Worm (Caenorhabditis elegans): ENCODE results near the gene madf-11.

The madf-11 gene

DNA sequence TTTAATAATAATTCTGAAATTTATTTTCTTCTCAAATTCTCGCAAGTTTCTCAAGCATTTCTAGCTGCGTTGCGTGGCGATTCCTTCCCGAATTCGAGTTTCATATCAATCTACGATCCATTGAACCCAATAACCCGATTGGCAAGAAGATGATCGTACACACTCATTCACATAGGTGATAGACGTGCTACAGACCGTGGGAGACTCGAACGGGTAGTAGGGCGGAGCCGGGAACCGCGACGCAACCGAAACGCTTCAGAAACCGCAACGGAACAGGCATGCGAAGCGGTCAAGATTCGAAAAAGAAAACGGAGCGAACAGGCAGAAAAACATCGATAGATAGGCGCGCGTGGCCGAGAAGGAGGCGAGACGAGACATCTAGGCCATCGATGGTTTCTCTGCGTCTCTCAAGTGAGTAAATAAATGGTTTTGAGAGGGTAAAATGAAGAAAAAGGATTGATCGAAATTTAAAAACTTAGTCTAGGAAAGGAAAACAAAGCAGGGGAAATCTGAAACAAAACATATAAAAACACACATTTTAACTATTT, at the start of gene madf-11:
Gene madf-11, minus strand, starts transcription at position 51 of the 548 bp plus-strand sequence.
- TF ChIP-seq dao-5 (tag; optimal IDR thresholded peaks at IDR 0.05) (no peak), him-1 (tag; optimal IDR thresholded peaks at IDR 0.05) (no peak), W03F9.2 (tag; optimal IDR thresholded peaks at IDR 0.05) (no peak)

DNA sequence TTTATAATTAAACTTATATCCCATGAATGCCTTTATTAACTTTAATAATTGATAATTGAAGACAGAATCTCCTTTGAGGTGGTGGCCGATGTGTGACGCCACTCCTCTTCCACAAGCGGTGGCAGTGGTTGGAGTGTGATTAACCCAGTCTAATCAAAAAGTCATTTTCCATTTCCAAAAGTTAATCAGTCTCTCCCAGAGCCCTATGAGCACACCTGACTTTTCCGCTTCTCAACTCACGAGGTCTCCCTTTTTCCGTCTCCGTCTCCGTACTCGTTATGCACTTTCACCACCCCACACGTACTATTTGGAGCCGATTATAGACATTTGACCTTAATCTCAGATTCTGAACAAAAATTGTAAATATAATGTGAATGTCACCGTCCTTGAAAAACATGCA, 39.4 kb upstream of the madf-11 start:
- no peak for TF ChIP-seq him-1 (tag; optimal IDR thresholded peaks at IDR 0.05)
- no peak for TF ChIP-seq dao-5 (tag; optimal IDR thresholded peaks at IDR 0.05)
- TF ChIP-seq W03F9.2 (tag; optimal IDR thresholded peaks at IDR 0.05) = no peak

DNA sequence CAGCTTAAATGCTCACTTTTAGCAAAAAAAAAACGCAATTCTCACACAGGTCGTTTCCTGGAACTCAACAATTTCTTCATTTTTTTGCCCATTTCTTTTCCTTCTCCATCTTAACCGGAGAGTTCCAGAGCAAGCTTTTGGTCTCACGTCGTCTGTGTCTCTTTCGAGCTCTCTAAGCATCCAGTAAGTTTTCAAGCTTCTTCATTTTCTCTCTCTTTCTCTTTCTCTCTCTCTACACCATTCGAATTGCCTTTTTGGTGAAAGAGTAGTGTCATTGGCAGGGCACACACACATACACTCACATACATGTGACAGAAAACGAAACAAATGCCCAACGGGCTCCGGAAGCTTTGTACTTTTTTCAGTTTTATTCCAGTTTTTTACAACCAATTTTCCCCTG, 36.6 kb upstream of the madf-11 start:
- TF ChIP-seq dao-5 (tag; optimal IDR thresholded peaks at IDR 0.05) (no peak), W03F9.2 (tag; optimal IDR thresholded peaks at IDR 0.05) (no peak), him-1 (tag; optimal IDR thresholded peaks at IDR 0.05) (no peak)

DNA sequence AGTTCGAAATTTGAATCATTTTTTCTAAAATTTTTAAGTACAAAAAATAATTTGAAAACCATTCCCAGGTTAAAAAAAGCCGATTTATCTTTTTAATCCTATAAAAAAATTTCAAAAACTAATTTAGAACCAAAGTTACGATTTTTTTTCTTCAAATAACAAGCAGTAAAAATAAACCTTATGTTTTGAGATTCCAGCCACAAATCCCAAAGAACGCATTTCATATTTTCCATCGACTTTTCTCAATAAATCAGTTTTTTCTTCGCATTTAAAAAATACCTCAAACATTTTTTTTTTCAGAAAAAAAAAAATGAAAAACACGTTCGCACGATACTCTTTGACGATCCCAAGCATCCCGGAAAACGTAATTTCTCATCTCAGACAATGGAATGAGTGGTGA, 31.9 kb upstream of the madf-11 start, which contains the start of gene ckk-1:
Gene ckk-1, plus strand, starts transcription at position 301 of the 400 bp plus-strand sequence.
- no peak for TF ChIP-seq W03F9.2 (tag; optimal IDR thresholded peaks at IDR 0.05)
- no peak for TF ChIP-seq dao-5 (tag; optimal IDR thresholded peaks at IDR 0.05)

DNA sequence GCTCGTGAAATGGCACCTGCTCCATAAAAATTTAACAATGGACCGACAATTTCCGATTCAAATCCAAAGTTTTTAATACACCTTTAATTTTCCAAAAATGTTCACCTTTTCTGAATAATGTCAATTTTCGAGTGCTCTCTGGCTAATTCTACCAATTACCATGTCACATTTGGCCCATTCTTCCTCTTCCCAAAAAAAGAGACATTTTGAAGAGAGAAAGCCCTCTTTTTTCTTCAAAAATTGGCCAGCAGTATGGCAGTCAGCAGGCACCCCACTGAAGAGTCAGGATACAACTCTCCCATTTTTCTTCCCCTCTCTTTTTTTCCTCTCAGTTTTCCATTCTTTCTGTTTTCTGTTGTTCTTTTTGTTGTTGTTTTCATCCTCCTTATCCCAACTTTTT, 31.2 kb upstream of the madf-11 start:
- TF ChIP-seq W03F9.2 (tag; optimal IDR thresholded peaks at IDR 0.05) (no peak), him-1 (tag; optimal IDR thresholded peaks at IDR 0.05) (no peak), dao-5 (tag; optimal IDR thresholded peaks at IDR 0.05) (no peak)

DNA sequence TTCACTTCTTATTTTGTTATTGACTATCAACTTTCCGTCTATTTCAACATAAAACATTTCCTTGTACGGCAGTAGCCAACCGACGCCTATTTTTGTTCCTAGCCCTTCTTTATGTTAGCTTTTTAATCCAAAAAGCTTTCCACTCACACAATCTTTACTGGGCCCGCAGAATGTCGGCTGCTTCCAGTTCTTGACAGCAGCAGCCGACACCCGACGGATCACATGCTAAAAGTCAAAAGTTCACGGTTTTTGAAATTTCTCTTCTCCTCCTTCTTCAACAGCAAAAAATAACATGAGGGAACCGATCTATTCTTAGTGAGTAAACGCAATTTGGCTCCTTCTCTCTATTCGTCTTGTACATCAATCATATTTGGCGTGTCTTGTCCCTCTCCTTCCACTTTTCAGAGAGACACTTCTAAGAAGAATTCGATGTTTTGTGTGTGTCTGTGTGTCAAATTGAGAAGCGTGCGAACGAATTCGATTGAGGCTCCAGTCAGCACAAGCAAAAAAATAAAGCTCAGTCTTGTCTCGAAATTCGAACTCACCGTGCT, 29.2 kb upstream of the madf-11 start:
- TF ChIP-seq W03F9.2 (tag; optimal IDR thresholded peaks at IDR 0.05) (no peak), dao-5 (tag; optimal IDR thresholded peaks at IDR 0.05) (no peak), him-1 (tag; optimal IDR thresholded peaks at IDR 0.05) (no peak)

DNA sequence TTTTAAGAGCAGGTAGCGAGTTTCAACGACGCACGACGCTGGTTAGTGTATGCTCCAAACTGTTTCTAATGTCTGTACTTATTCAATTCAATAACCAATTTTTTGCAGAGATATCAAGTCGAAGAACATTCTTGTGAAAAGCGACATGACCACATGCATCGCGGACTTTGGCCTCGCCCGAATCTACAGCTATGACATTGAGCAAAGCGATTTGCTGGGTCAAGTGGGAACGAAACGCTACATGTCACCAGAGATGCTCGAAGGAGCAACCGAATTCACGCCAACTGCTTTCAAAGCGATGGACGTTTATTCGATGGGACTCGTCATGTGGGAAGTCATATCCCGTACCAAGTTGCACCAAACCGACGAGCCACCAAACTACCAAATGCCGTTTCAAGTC, 27.1 kb upstream of the madf-11 start:
- TF ChIP-seq him-1 (tag; optimal IDR thresholded peaks at IDR 0.05) = no peak
- no peak for TF ChIP-seq W03F9.2 (tag; optimal IDR thresholded peaks at IDR 0.05)
- TF ChIP-seq dao-5 (tag; optimal IDR thresholded peaks at IDR 0.05) = no peak

DNA sequence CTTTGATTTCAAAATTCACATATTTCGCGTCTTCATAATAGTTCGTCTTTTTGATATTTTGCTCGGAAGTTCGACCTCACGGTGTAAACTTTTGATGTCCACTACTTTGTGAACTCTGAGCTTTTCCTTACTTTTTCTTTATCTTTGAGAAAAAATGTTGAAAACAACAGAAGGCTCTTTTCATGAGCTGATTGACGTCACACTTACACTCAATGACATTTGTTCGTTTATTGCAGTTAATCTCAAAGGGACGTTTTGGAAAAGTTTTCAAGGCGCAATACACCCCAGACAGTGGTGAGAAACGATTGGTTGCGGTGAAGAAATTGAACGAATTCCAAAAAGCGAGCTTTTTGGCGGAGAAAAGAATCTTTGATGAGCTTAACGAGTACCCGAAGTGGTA, 25.9 kb upstream of the madf-11 start:
- no peak for TF ChIP-seq W03F9.2 (tag; optimal IDR thresholded peaks at IDR 0.05)

DNA sequence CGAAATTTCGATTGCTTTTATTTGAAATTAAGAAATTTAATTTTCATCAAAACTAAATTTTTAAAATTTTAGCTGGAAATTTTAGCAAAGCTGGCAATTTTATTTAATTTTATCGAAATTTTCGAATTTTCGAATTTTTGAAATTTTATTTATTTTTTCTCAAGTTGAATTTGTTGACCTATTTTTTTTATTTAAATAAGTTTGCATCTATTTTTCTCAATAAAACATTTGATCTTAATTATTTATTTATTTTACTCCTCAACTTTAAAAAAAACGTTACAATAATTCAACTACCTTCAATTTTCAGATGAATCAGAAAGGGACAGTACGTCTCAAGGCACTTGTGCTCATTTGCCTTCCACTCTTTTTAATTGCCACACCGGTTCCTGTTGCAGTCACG, 21.5 kb upstream of the madf-11 start, which contains the start of gene daf-4:
Gene daf-4, plus strand, starts transcription at position 301 of the 400 bp plus-strand sequence.
- TF ChIP-seq him-1 (tag; optimal IDR thresholded peaks at IDR 0.05) = no peak
- no peak for TF ChIP-seq W03F9.2 (tag; optimal IDR thresholded peaks at IDR 0.05)
- no peak for TF ChIP-seq dao-5 (tag; optimal IDR thresholded peaks at IDR 0.05)

DNA sequence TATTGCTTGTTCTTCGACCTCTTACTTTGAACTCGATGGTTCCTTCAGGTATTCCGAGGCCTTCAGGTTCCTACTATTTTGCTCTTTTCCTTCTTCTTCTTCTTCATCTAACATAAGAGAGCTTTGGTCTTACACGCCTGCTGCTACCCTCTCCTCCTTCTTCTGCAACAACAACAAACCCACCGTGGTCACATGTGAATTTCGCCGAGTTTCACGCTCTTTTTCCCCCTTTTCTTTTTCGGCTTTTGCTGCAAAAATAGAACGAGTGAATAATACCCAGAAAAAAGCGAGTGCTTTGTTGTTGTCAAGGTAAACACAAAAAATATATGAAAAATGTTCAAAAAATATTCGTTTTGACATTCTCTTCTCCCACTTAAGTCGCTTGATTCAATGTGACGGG, 20.1 kb upstream of the madf-11 start:
- TF ChIP-seq him-1 (tag; optimal IDR thresholded peaks at IDR 0.05) (no peak), dao-5 (tag; optimal IDR thresholded peaks at IDR 0.05) (no peak), W03F9.2 (tag; optimal IDR thresholded peaks at IDR 0.05) (no peak)

DNA sequence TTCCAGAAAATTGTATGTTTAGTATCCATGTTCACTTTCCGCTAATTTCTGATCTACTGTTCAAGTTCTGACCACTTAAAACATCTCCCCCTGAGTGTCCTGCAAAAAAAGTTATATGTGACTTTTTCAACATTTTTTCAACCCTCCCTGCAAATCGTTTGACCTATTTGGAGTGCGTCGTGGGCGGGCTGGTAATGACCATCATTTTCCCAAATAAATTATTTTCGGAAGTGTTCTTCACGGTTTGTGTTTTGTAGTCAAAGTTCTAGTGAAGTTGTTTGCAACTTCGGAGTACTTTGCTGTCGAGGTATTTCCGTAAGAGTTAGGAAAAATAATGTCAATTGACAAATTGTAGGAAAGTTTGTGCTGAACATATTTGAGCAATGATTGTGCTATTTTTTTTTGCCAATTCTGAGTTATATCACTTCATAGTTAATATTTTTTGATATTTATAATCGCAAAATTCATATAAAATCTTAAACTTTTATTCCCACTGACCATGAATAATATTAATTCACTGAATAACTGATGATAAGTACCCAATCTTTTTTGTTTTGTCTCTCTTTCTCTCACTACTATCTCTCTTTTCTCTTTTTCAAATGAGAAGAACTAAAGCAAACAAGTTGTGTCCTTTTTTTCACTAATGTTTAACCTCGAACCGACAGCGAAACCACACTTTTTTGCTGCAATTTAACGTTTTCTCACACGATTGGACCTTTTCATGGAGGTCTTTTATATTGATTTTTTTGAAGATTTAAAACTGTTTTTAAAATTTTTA, 19.1 kb upstream of the madf-11 start:
- TF ChIP-seq dao-5 (tag; optimal IDR thresholded peaks at IDR 0.05) = no peak
- no peak for TF ChIP-seq W03F9.2 (tag; optimal IDR thresholded peaks at IDR 0.05)
- TF ChIP-seq him-1 (tag; optimal IDR thresholded peaks at IDR 0.05) = no peak

DNA sequence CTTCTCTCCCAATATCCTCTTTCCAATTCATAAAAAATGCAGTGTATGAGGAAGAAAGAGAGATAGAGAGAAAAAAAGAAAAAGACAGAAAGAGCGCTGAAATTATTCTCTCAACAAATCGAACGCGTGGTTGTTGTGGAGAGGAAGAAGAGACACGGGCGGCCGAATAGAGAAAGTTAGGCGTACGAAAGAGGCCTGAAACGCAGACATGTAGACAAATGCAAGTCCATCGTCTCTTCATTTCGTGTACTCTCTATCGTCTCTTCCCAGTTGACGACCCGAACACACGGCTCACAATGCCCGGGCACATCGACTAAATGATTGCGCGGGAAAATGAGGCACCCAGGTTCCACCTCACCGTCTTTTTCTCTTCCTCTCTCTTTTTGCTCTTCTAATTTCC, 17.9 kb upstream of the madf-11 start:
- TF ChIP-seq dao-5 (tag; optimal IDR thresholded peaks at IDR 0.05) (no peak), him-1 (tag; optimal IDR thresholded peaks at IDR 0.05) (peak; percentile 57), W03F9.2 (tag; optimal IDR thresholded peaks at IDR 0.05) (peak; percentile 35)

DNA sequence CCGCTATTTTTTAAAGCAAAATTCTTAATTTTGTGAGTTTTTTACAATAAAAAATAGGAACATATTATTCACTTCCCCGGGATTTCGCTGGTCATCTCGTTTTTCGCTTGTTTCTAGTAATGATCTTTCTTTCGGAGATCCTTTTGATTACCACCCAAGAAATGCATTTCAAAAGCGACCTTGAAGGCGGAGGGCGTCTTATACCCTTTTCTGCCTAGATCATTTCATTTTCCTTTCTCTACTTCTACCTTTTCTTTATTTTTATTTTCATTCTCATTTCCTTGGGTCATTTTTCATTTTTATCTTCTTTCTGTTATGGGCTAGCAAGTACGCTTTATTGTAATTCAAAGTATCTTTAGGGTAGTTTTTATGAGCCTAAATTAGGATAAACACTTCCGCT, 16.9 kb upstream of the madf-11 start:
- TF ChIP-seq him-1 (tag; optimal IDR thresholded peaks at IDR 0.05) (no peak), W03F9.2 (tag; optimal IDR thresholded peaks at IDR 0.05) (no peak), dao-5 (tag; optimal IDR thresholded peaks at IDR 0.05) (no peak)

DNA sequence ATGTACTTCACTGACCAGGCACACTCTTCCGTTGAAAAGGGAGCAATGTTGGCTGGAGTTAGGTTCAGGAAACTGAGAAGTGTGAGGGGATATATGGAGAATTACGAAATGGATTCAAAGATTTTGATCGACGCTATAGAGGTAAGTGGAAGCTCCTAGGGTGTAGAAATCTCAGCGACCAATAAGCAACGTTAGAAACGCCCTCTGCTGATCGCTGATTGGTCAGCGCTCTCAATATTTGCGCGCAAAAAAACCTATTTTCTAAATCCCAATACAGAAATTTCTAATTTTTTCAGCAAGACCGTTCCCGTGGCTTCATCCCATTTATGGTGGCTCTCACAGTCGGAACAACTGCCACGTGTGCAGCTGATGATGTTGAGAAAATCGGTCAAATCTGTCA, 12.4 kb upstream of the madf-11 start:
- TF ChIP-seq W03F9.2 (tag; optimal IDR thresholded peaks at IDR 0.05) (no peak), him-1 (tag; optimal IDR thresholded peaks at IDR 0.05) (no peak), dao-5 (tag; optimal IDR thresholded peaks at IDR 0.05) (no peak)
